Fruit fly (Drosophila melanogaster) whole organism, embryonic: ENCODE results near the gene CG13126.
A peak's percentile ranks its signal among the peaks of the same experiment; 100 is the strongest.

Experiments used
- Ada2b ChIP-seq: fragments of 200-800 bp; sonication (Bioruptor generic); IDR thresholded peaks from 2 replicates; pipeline ENCODE4 v1.3.6; 2022; ENCODE audit warnings: missing biosample characterization, missing genetic modification characterization
- Aef1 ChIP-seq: fragments of 200-800 bp; sonication (Bioruptor generic); IDR thresholded peaks from 3 replicates; pipeline ENCODE4 v1.3.6; 2022; ENCODE audit warnings: missing biosample characterization, missing genetic modification characterization
- Bdp1 ChIP-seq: fragments of 200-800 bp; sonication (Bioruptor generic); optimal IDR thresholded peaks from 3 replicates; lab custom pipeline; 2016; ENCODE audit warnings: missing biosample characterization, missing genetic modification characterization
- Blimp-1 ChIP-seq: fragments of 200-800 bp; sonication (Bioruptor generic); optimal IDR thresholded peaks from 3 replicates; lab custom pipeline; 2018; ENCODE audit warnings: missing biosample characterization, missing genetic modification characterization, mild to moderate bottlenecking, moderate library complexity, missing genetic modification reagents
- CG1024 ChIP-seq: fragments of 200-800 bp; sonication (Bioruptor generic); IDR thresholded peaks from 2 replicates; pipeline ENCODE4 v1.3.6; 2022; ENCODE audit warnings: missing biosample characterization, missing genetic modification characterization
- CG11085 ChIP-seq: fragments of 200-800 bp; sonication (Bioruptor generic); IDR thresholded peaks from 2 replicates; pipeline ENCODE4 v1.3.6; 2022; ENCODE audit warnings: missing biosample characterization, missing genetic modification characterization
- CG11398 ChIP-seq: fragments of 200-800 bp; sonication (Bioruptor generic); optimal IDR thresholded peaks from 2 replicates; lab custom pipeline; 2016; ENCODE audit warnings: missing biosample characterization, missing genetic modification characterization
- CG14965 ChIP-seq: fragments of 200-800 bp; sonication (Bioruptor generic); optimal IDR thresholded peaks from 2 replicates; lab custom pipeline; 2016; ENCODE audit warnings: missing biosample characterization, missing genetic modification characterization, borderline replicate concordance
- CG1529 ChIP-seq: fragments of 200-800 bp; sonication (Bioruptor generic); optimal IDR thresholded peaks from 3 replicates; lab custom pipeline; 2018; ENCODE audit warnings: missing biosample characterization, missing genetic modification characterization
- CG1603 ChIP-seq: fragments of 200-800 bp; sonication (Bioruptor generic); optimal IDR thresholded peaks from 2 replicates; lab custom pipeline; 2019; ENCODE audit warnings: missing biosample characterization, mild to moderate bottlenecking, missing genetic modification characterization, moderate library complexity
- CG17359 ChIP-seq: fragments of 200-800 bp; sonication (Bioruptor generic); optimal IDR thresholded peaks from 3 replicates; lab custom pipeline; 2018; ENCODE audit warnings: missing biosample characterization, mild to moderate bottlenecking, missing genetic modification characterization, moderate library complexity
- CG30431 ChIP-seq: fragments of 200-800 bp; sonication (Bioruptor generic); optimal IDR thresholded peaks from 2 replicates; lab custom pipeline; 2017; ENCODE audit warnings: missing biosample characterization, missing genetic modification characterization
- CG31388 ChIP-seq: fragments of 200-800 bp; sonication (Bioruptor generic); optimal IDR thresholded peaks from 2 replicates; lab custom pipeline; 2016; ENCODE audit warnings: missing biosample characterization, missing genetic modification characterization
- CG34376 ChIP-seq: fragments of 200-800 bp; sonication (Bioruptor generic); optimal IDR thresholded peaks from 2 replicates; lab custom pipeline; 2018; ENCODE audit warnings: missing biosample characterization, mild to moderate bottlenecking, missing genetic modification characterization
- CG4730 ChIP-seq: fragments of 200-800 bp; sonication (Bioruptor generic); IDR thresholded peaks from 2 replicates; pipeline ENCODE4 v1.3.6; 2022; ENCODE audit warnings: missing biosample characterization, missing genetic modification characterization
- CG4854 ChIP-seq: fragments of 200-800 bp; sonication (Bioruptor generic); optimal IDR thresholded peaks from 2 replicates; lab custom pipeline; 2016; ENCODE audit warnings: missing biosample characterization, missing genetic modification characterization, inconsistent platforms
- CG5180 ChIP-seq: fragments of 200-800 bp; sonication (Bioruptor generic); optimal IDR thresholded peaks from 3 replicates; lab custom pipeline; 2017; ENCODE audit warnings: missing biosample characterization, missing genetic modification characterization, mild to moderate bottlenecking, moderate library complexity, missing genetic modification reagents
- CG6854 ChIP-seq: fragments of 200-800 bp; sonication (Bioruptor generic); optimal IDR thresholded peaks from 3 replicates; lab custom pipeline; 2017; ENCODE audit warnings: missing biosample characterization, mild to moderate bottlenecking, missing genetic modification characterization
- CG7928 ChIP-seq: fragments of 200-800 bp; sonication (Bioruptor generic); optimal IDR thresholded peaks from 2 replicates; lab custom pipeline; 2017; ENCODE audit warnings: missing biosample characterization, mild to moderate bottlenecking, missing genetic modification characterization
- CG8359 ChIP-seq: fragments of 200-800 bp; sonication (Bioruptor generic); optimal IDR thresholded peaks from 2 replicates; lab custom pipeline; 2017; ENCODE audit warnings: missing biosample characterization, mild to moderate bottlenecking, missing genetic modification characterization, borderline replicate concordance
- CG8478 ChIP-seq: fragments of >200 bp; optimal IDR thresholded peaks from 2 replicates; lab custom pipeline; 2018
- CG9797 ChIP-seq: fragments of 200-800 bp; sonication (Bioruptor generic); optimal IDR thresholded peaks from 3 replicates; lab custom pipeline; 2018; ENCODE audit warnings: missing biosample characterization, mild to moderate bottlenecking, missing genetic modification characterization
- CTCF ChIP-seq: fragments of 200-800 bp; sonication (Bioruptor generic); optimal IDR thresholded peaks from 2 replicates; lab custom pipeline; 2017; ENCODE audit warnings: missing biosample characterization, mild to moderate bottlenecking, missing genetic modification characterization, moderate library complexity
- Camta ChIP-seq: fragments of 200-800 bp; sonication (Bioruptor generic); optimal IDR thresholded peaks from 2 replicates; lab custom pipeline; 2016; ENCODE audit warnings: missing biosample characterization, missing genetic modification characterization
- Dfd ChIP-seq, 2 experiments: fragments of >200 bp; optimal IDR thresholded peaks; 2 replicates each; lab custom pipeline; 2017; ENCODE audit warnings: missing biosample characterization in 2 of 2, missing genetic modification characterization in 2 of 2
- Dll ChIP-seq: fragments of 200-800 bp; sonication (Bioruptor generic); IDR thresholded peaks from 4 replicates; pipeline ENCODE4 v1.3.6; 2022; ENCODE audit warnings: missing biosample characterization, missing genetic modification characterization; ENCODE audit not compliant: partially characterized antibody
- Ets97D ChIP-seq: fragments of 200-800 bp; sonication (Bioruptor generic); optimal IDR thresholded peaks from 3 replicates; lab custom pipeline; 2016; ENCODE audit warnings: missing biosample characterization, missing genetic modification characterization
- H2.0 ChIP-seq: fragments of 200-800 bp; sonication (Bioruptor generic); IDR thresholded peaks from 2 replicates; pipeline ENCODE4 v1.3.6; 2022; ENCODE audit warnings: missing biosample characterization, missing genetic modification characterization
- HmgD ChIP-seq: fragments of 200-800 bp; sonication (Bioruptor generic); optimal IDR thresholded peaks from 3 replicates; lab custom pipeline; 2016; ENCODE audit warnings: missing biosample characterization, missing genetic modification characterization
- Hmr ChIP-seq: fragments of 200-800 bp; sonication (Bioruptor generic); optimal IDR thresholded peaks from 3 replicates; lab custom pipeline; 2017; ENCODE audit warnings: mild to moderate bottlenecking, missing biosample characterization, missing genetic modification reagents, missing genetic modification characterization
- NK7.1 ChIP-seq: fragments of 200-800 bp; sonication (Bioruptor generic); optimal IDR thresholded peaks from 3 replicates; lab custom pipeline; 2016; ENCODE audit warnings: missing biosample characterization, missing genetic modification characterization
- Optix ChIP-seq: fragments of 200-800 bp; sonication (Bioruptor generic); IDR thresholded peaks from 3 replicates; pipeline ENCODE4 v1.3.6; 2022; ENCODE audit warnings: missing biosample characterization, missing genetic modification characterization
- Trl ChIP-seq, 3 experiments: fragments of >200 bp in 2 of 3; fragments of 200-800 bp in 1 of 3; sonication (Bioruptor generic) in 1 of 3; optimal IDR thresholded peaks; 2 replicates in 1 of 3; 3 replicates in 2 of 3; lab custom pipeline; 2016 to 2017; ENCODE audit warnings: missing biosample characterization in 1 of 3, missing genetic modification characterization in 1 of 3
- abd-A ChIP-seq: fragments of 200-800 bp; sonication (Bioruptor generic); optimal IDR thresholded peaks from 3 replicates; lab custom pipeline; 2019; ENCODE audit warnings: missing biosample characterization, mild to moderate bottlenecking, missing genetic modification characterization, moderate library complexity
- ac ChIP-seq: fragments of 200-800 bp; sonication (Bioruptor generic); optimal IDR thresholded peaks from 3 replicates; lab custom pipeline; 2017; ENCODE audit warnings: missing biosample characterization, mild to moderate bottlenecking, missing genetic modification characterization
- ase ChIP-seq: fragments of 200-800 bp; sonication (Bioruptor generic); IDR thresholded peaks from 3 replicates; pipeline ENCODE4 v1.3.6; 2022; ENCODE audit warnings: missing biosample characterization, missing genetic modification characterization
- bcd ChIP-seq: fragments of 200-800 bp; sonication (Bioruptor generic); optimal IDR thresholded peaks from 2 replicates; lab custom pipeline; 2017; ENCODE audit warnings: missing biosample characterization, mild to moderate bottlenecking, missing genetic modification characterization
- bigmax ChIP-seq: fragments of 200-800 bp; sonication (Bioruptor generic); optimal IDR thresholded peaks from 2 replicates; lab custom pipeline; 2018; ENCODE audit warnings: missing biosample characterization, mild to moderate bottlenecking, missing genetic modification characterization
- cad ChIP-seq: fragments of >200 bp; optimal IDR thresholded peaks from 2 replicates; lab custom pipeline; 2017; ENCODE audit warnings: missing biosample characterization, missing genetic modification characterization
- cas ChIP-seq: fragments of 200-800 bp; sonication (Bioruptor generic); IDR thresholded peaks from 2 replicates; pipeline ENCODE4 v1.3.6; 2022; ENCODE audit warnings: missing biosample characterization, missing genetic modification characterization
- chif ChIP-seq, 2 experiments: fragments of 200-800 bp; sonication (Bioruptor generic); optimal IDR thresholded peaks; 3 replicates each; lab custom pipeline; 2016; ENCODE audit warnings: missing biosample characterization in 2 of 2, missing genetic modification characterization in 2 of 2
- inv ChIP-seq: fragments of 200-800 bp; sonication (Bioruptor generic); IDR thresholded peaks from 2 replicates; pipeline ENCODE4 v1.3.6; 2022; ENCODE audit warnings: missing biosample characterization, missing genetic modification characterization; ENCODE audit not compliant: partially characterized antibody
- jigr1 ChIP-seq: fragments of 200-800 bp; sonication (Bioruptor generic); IDR thresholded peaks from 3 replicates; pipeline ENCODE4 v1.3.6; 2022; ENCODE audit warnings: missing biosample characterization, missing genetic modification characterization
- lilli ChIP-seq: fragments of 200-800 bp; sonication (Bioruptor generic); optimal IDR thresholded peaks from 3 replicates; lab custom pipeline; 2016; ENCODE audit warnings: missing biosample characterization, missing genetic modification characterization
- otp ChIP-seq: fragments of 200-800 bp; sonication (Bioruptor generic); IDR thresholded peaks from 3 replicates; pipeline ENCODE4, ENCODE4 v1.3.6; 2022; ENCODE audit warnings: missing biosample characterization, missing genetic modification characterization
- salm ChIP-seq: fragments of 200-800 bp; sonication (Bioruptor generic); optimal IDR thresholded peaks from 2 replicates; lab custom pipeline; 2018; ENCODE audit warnings: missing biosample characterization, mild to moderate bottlenecking, missing genetic modification characterization
- shn ChIP-seq: fragments of 200-800 bp; sonication (Bioruptor generic); optimal IDR thresholded peaks from 3 replicates; lab custom pipeline; 2016; ENCODE audit warnings: missing biosample characterization, missing genetic modification characterization
- sr ChIP-seq: fragments of 200-800 bp; sonication (Bioruptor generic); IDR thresholded peaks from 3 replicates; pipeline ENCODE4 v1.3.6; 2022; ENCODE audit warnings: missing biosample characterization, missing genetic modification characterization
- trh ChIP-seq: fragments of 200-800 bp; sonication (Bioruptor generic); optimal IDR thresholded peaks from 2 replicates; lab custom pipeline; 2016; ENCODE audit warnings: missing biosample characterization, missing genetic modification characterization
- unpg ChIP-seq: fragments of 200-800 bp; sonication (Bioruptor generic); optimal IDR thresholded peaks from 3 replicates; lab custom pipeline; 2018; ENCODE audit warnings: missing biosample characterization, mild to moderate bottlenecking, missing genetic modification characterization, moderate library complexity
- zf30C ChIP-seq: fragments of 200-800 bp; sonication (Bioruptor generic); optimal IDR thresholded peaks from 3 replicates; lab custom pipeline; 2018; ENCODE audit warnings: missing biosample characterization, mild to moderate bottlenecking, missing genetic modification characterization

Gene CG13126

dm6 chr2L:9938631-9939256, 15.2 kb downstream of the CG13126 start, which contains the start of the genes Datp and CG4619 (continued):
- TF ChIP-seq CG34376 (GFP tag; lab: Kevin White, UChicago), result peak; percentile 31
- TF ChIP-seq CG8359 (GFP tag; lab: Kevin White, UChicago), result no peak
- TF ChIP-seq NK7.1 (GFP tag; lab: Kevin White, UChicago), result no peak
- peak; percentile 19 for TF ChIP-seq zf30C (GFP tag; lab: Kevin White, UChicago)
- TF ChIP-seq CG4730 (GFP tag; lab: Robert Waterston, UW), result no peak
- no peak for TF ChIP-seq CG17359 (tag; lab: Kevin White, UChicago)
- TF ChIP-seq cad (GFP tag; lab: Kevin White, UChicago), result no peak
- peak in 1 of 2 experiments; percentile 16 for TF ChIP-seq chif (GFP tag; optimal IDR thresholded peaks at IDR 0.05; lab: Kevin White, UChicago)
- TF ChIP-seq Ets97D (GFP tag; lab: Kevin White, UChicago), result peak; percentile 51
- no peak for TF ChIP-seq CG30431 (GFP tag; lab: Kevin White, UChicago)
- peak; percentile 30 for TF ChIP-seq bcd (GFP tag; lab: Kevin White, UChicago)
- no peak for TF ChIP-seq jigr1 (GFP tag; lab: Robert Waterston, UW)
- TF ChIP-seq CG1603, result peak; percentile 74
- no peak; the same call in 1 of the 2 replicates for TF ChIP-seq Ada2b (GFP tag; lab: Robert Waterston, UW)
- TF ChIP-seq Dll (GFP tag; lab: Robert Waterston, UW), result no peak
- TF ChIP-seq H2.0 (GFP tag; lab: Robert Waterston, UW), result 0 out of 2 replicates have a peak, but pooled peaks have one; percentile 9
- no peak for TF ChIP-seq sr
- no peak for TF ChIP-seq CG7928
- no peak for TF ChIP-seq bigmax (GFP tag; lab: Kevin White, UChicago)
- TF ChIP-seq salm (tag; lab: Kevin White, UChicago), result no peak
- peak; percentile 8 for TF ChIP-seq CG9797 (GFP tag; lab: Kevin White, UChicago)
- TF ChIP-seq CG4854 (GFP tag; lab: Kevin White, UChicago), result peak; percentile 16
- no peak for TF ChIP-seq CG1529 (GFP tag; lab: Kevin White, UChicago)
- no peak for TF ChIP-seq Optix (GFP tag; lab: Robert Waterston, UW)
- TF ChIP-seq shn (GFP tag; lab: Kevin White, UChicago), result peak; percentile 76
- TF ChIP-seq Hmr (GFP tag; lab: Kevin White, UChicago), result no peak
- TF ChIP-seq inv (GFP tag; lab: Robert Waterston, UW), result no peak
- TF ChIP-seq CG31388 (GFP tag; lab: Kevin White, UChicago), result no peak
- TF ChIP-seq Dfd (GFP tag; optimal IDR thresholded peaks at IDR 0.05; lab: Kevin White, UChicago), result no peak
- peak; percentile 51 for TF ChIP-seq lilli (GFP tag; lab: Kevin White, UChicago)
- TF ChIP-seq Blimp-1, result no peak
- peak; percentile 54; the same call in 1 of the 2 replicates for TF ChIP-seq cas (GFP tag; lab: Robert Waterston, UW)
- TF ChIP-seq HmgD, result peak; percentile 66
- TF ChIP-seq CG14965, result no peak
- no peak for TF ChIP-seq abd-A
- TF ChIP-seq ac (GFP tag; lab: Kevin White, UChicago), result no peak
- TF ChIP-seq ase (GFP tag; lab: Robert Waterston, UW), result no peak
- no peak for TF ChIP-seq Camta (GFP tag; lab: Kevin White, UChicago)
- no peak for TF ChIP-seq CG8478 (lab: Kevin White, UChicago)
- no peak for TF ChIP-seq unpg (GFP tag; lab: Kevin White, UChicago)
- TF ChIP-seq CG5180 (GFP tag; lab: Kevin White, UChicago), result no peak
- peak; percentile 48 for TF ChIP-seq Bdp1
- TF ChIP-seq CG1024 (GFP tag; lab: Robert Waterston, UW), result 0 out of 2 replicates have a peak, but pooled peaks have one; percentile 6
- no peak for TF ChIP-seq otp (GFP tag; lab: Robert Waterston, UW)
- no peak for TF ChIP-seq CTCF (GFP tag; lab: Kevin White, UChicago)
- TF ChIP-seq CG11085 (GFP tag; lab: Robert Waterston, UW), result 0 out of 2 replicates have a peak, but pooled peaks have one; percentile 40
- TF ChIP-seq Trl (optimal IDR thresholded peaks at IDR 0.05; lab: Kevin White, UChicago), result peak in 1 of 2 experiments; percentile 15
- TF ChIP-seq Trl (GFP tag; optimal IDR thresholded peaks at IDR 0.05; lab: Kevin White, UChicago), result peak; percentile 64
- TF ChIP-seq trh (GFP tag; lab: Kevin White, UChicago), result no peak
- no peak for TF ChIP-seq CG6854 (GFP tag; lab: Kevin White, UChicago)
- peak; percentile 59; the same call in 2 of the 3 replicates for TF ChIP-seq Aef1 (GFP tag; lab: Robert Waterston, UW)
- TF ChIP-seq CG11398 (GFP tag; lab: Kevin White, UChicago), result no peak
